Worm (Caenorhabditis elegans) whole organism, L4 larva: ENCODE results near the gene W03C9.1.

ENCODE experiments used
- D1046.2 ChIP-seq: fragments of 200-800 bp; sonication (Bioruptor generic); IDR thresholded peaks from 2 replicates; pipeline ENCODE4 v1.3.6; 2022; ENCODE audit warnings: missing genetic modification characterization, missing compliant biosample characterization
- F26F4.8 ChIP-seq: fragments of 200-800 bp; sonication (Bioruptor generic); conservative IDR thresholded peaks from 2 replicates; pipeline ENCODE4 v1.3.6; 2022; ENCODE audit warnings: missing genetic modification characterization, missing compliant biosample characterization
- F44E2.7 ChIP-seq: fragments of 200-800 bp; sonication (Bioruptor generic); IDR thresholded peaks from 2 replicates; pipeline ENCODE4 v2.1.2; 2022; ENCODE audit warnings: missing genetic modification characterization, missing compliant biosample characterization
- F49E8.2 ChIP-seq: sonication (generic microtip); optimal IDR thresholded peaks from 2 replicates; lab custom pipeline; 2016; ENCODE audit warnings: missing compliant biosample characterization, mild to moderate bottlenecking, missing genetic modification characterization, borderline replicate concordance
- T20F7.1 ChIP-seq: fragments of 200-800 bp; sonication (Bioruptor generic); optimal IDR thresholded peaks from 2 replicates; lab custom pipeline; 2018; ENCODE audit warnings: mild to moderate bottlenecking, missing genetic modification characterization, missing compliant biosample characterization
- T26A8.4 ChIP-seq: fragments of 200-800 bp; sonication (Bioruptor generic); IDR thresholded peaks from 2 replicates; pipeline ENCODE4 v1.3.6; 2022; ENCODE audit warnings: missing genetic modification characterization, missing compliant biosample characterization
- Y48G9A.11 ChIP-seq: fragments of 200-800 bp; sonication (Bioruptor generic); IDR thresholded peaks from 2 replicates; pipeline ENCODE4 v1.3.6; 2022; ENCODE audit warnings: missing genetic modification reagents, missing genetic modification characterization, missing compliant biosample characterization
- Y5F2A.4 ChIP-seq: fragments of 200-800 bp; sonication (Bioruptor generic); optimal IDR thresholded peaks from 2 replicates; lab custom pipeline; 2018; ENCODE audit warnings: mild to moderate bottlenecking, missing genetic modification characterization, missing compliant biosample characterization
- ZK546.5 ChIP-seq, 2 experiments: sonication (generic microtip); optimal IDR thresholded peaks; 2 replicates each; lab custom pipeline; 2017; ENCODE audit warnings: missing biosample characterization in 2 of 2, missing genetic modification characterization in 2 of 2
- aha-1 ChIP-seq: fragments of 150-350 bp; peaks from one replicate; lab custom pipeline; 2014; ENCODE audit warnings: missing biosample characterization, missing genetic modification characterization
- ama-1 ChIP-seq: fragments of 150-350 bp; optimal IDR thresholded peaks from 2 replicates; lab custom pipeline; 2014; ENCODE audit warnings: inconsistent platforms, mixed read lengths
- ceh-28 ChIP-seq: fragments of 150-350 bp; optimal IDR thresholded peaks from 2 replicates; lab custom pipeline; 2014; ENCODE audit warnings: missing biosample characterization, missing genetic modification reagents, missing genetic modification characterization
- ctbp-1 ChIP-seq: fragments of 200-800 bp; sonication (Bioruptor generic); IDR thresholded peaks from 2 replicates; pipeline ENCODE4 v1.3.6; 2022; ENCODE audit warnings: missing genetic modification reagents, missing genetic modification characterization, missing compliant biosample characterization
- daf-16 ChIP-seq, 3 experiments: sonication (generic microtip); optimal IDR thresholded peaks; 2 replicates each; lab custom pipeline; 2016 to 2017; ENCODE audit warnings: missing genetic modification characterization in 3 of 3, missing genetic modification reagents in 3 of 3, mild to moderate bottlenecking in 2 of 3, missing compliant biosample characterization in 2 of 3, missing biosample characterization in 1 of 3, moderate library complexity in 1 of 3
- dve-1 ChIP-seq: sonication (generic microtip); optimal IDR thresholded peaks from 2 replicates; lab custom pipeline; 2017; ENCODE audit warnings: antibody characterized with exemption, mild to moderate bottlenecking, missing genetic modification characterization, missing compliant biosample characterization; ENCODE audit not compliant: insufficient read depth
- egl-43 ChIP-seq: fragments of 200-800 bp; sonication (Bioruptor generic); IDR thresholded peaks from 2 replicates; pipeline ENCODE4 v1.3.6; 2022; ENCODE audit warnings: missing genetic modification reagents, missing genetic modification characterization, missing compliant biosample characterization
- fos-1 ChIP-seq: fragments of 150-350 bp; optimal IDR thresholded peaks from 2 replicates; lab custom pipeline; 2014; ENCODE audit warnings: missing biosample characterization, missing genetic modification characterization
- lin-38 ChIP-seq: fragments of 200-800 bp; sonication (Bioruptor generic); IDR thresholded peaks from 2 replicates; pipeline ENCODE4 v1.3.6; 2022; ENCODE audit warnings: missing genetic modification reagents, missing genetic modification characterization, missing compliant biosample characterization
- lin-39 ChIP-seq: fragments of 150-350 bp; optimal IDR thresholded peaks from 2 replicates; lab custom pipeline; 2014; ENCODE audit warnings: missing biosample characterization, missing genetic modification reagents, missing genetic modification characterization
- madf-5 ChIP-seq, 2 experiments: fragments of 200-800 bp; sonication (Bioruptor generic); IDR thresholded peaks; 2 replicates each; pipeline ENCODE4 v1.3.6; 2022; ENCODE audit warnings: missing compliant biosample characterization in 2 of 2, missing genetic modification characterization in 2 of 2
- mdl-1 ChIP-seq, 2 experiments: fragments of 150-350 bp in 1 of 2; sonication (generic microtip) in 1 of 2; optimal IDR thresholded peaks; 2 replicates each; lab custom pipeline; 2014 to 2017; ENCODE audit warnings: missing biosample characterization in 2 of 2, missing genetic modification characterization in 2 of 2
- mdt-29 ChIP-seq: fragments of 200-800 bp; sonication (Bioruptor generic); IDR thresholded peaks from 2 replicates; pipeline ENCODE4 v1.3.6; 2022; ENCODE audit warnings: missing genetic modification reagents, missing genetic modification characterization, missing compliant biosample characterization
- mes-2 ChIP-seq: sonication (generic microtip); optimal IDR thresholded peaks from 2 replicates; lab custom pipeline; 2016; ENCODE audit warnings: missing genotype, mild to moderate bottlenecking, missing genetic modification characterization, missing compliant biosample characterization; ENCODE audit not compliant: poor library complexity, severe bottlenecking
- mxl-2 ChIP-seq: fragments of 200-800 bp; sonication (Bioruptor generic); conservative IDR thresholded peaks from 2 replicates; pipeline ENCODE4 v1.3.6; 2022; ENCODE audit warnings: missing genetic modification reagents, missing genetic modification characterization, missing compliant biosample characterization
- mxl-3 ChIP-seq: fragments of 200-800 bp; sonication (Bioruptor generic); optimal IDR thresholded peaks from 2 replicates; lab custom pipeline; 2018; ENCODE audit warnings: mild to moderate bottlenecking, missing genetic modification characterization, missing compliant biosample characterization
- nhr-10 ChIP-seq: fragments of 150-350 bp; optimal IDR thresholded peaks from 2 replicates; lab custom pipeline; 2014; ENCODE audit warnings: missing biosample characterization, missing genetic modification characterization
- nhr-102 ChIP-seq: sonication (generic microtip); optimal IDR thresholded peaks from 2 replicates; lab custom pipeline; 2016; ENCODE audit warnings: mild to moderate bottlenecking, missing genetic modification characterization, moderate library complexity, missing compliant biosample characterization
- nhr-111 ChIP-seq: fragments of 200-800 bp; sonication (Bioruptor generic); optimal IDR thresholded peaks from 2 replicates; lab custom pipeline; 2018; ENCODE audit warnings: mild to moderate bottlenecking, missing genetic modification characterization, missing compliant biosample characterization
- nhr-237 ChIP-seq: sonication (generic microtip); optimal IDR thresholded peaks from 2 replicates; lab custom pipeline; 2017; ENCODE audit warnings: missing biosample characterization, missing genetic modification characterization
- nhr-28 ChIP-seq: fragments of 150-350 bp; optimal IDR thresholded peaks from 2 replicates; lab custom pipeline; 2014; ENCODE audit warnings: missing biosample characterization, missing genetic modification characterization
- pha-4 ChIP-seq, 2 experiments: fragments of 150-350 bp in 1 of 2; fragments of 200-800 bp in 1 of 2; sonication (Bioruptor generic) in 1 of 2; IDR thresholded peaks in 1 of 2; optimal IDR thresholded peaks in 1 of 2; 2 replicates each; pipeline versions ENCODE4 v1.3.6 to Lab custom; 2014 to 2022; ENCODE audit warnings: missing genetic modification characterization in 2 of 2, missing genetic modification reagents in 2 of 2, missing biosample characterization in 1 of 2, missing compliant biosample characterization in 1 of 2
- pqm-1 ChIP-seq: sonication (generic microtip); optimal IDR thresholded peaks from 2 replicates; lab custom pipeline; 2017; ENCODE audit warnings: missing biosample characterization, missing genetic modification characterization
- saeg-2 ChIP-seq: fragments of 200-800 bp; sonication (Bioruptor generic); IDR thresholded peaks from 2 replicates; pipeline ENCODE4 v1.3.6; 2022; ENCODE audit warnings: missing genetic modification reagents, missing genetic modification characterization, missing compliant biosample characterization
- sdz-12 ChIP-seq: fragments of 200-800 bp; sonication (Bioruptor generic); optimal IDR thresholded peaks from 2 replicates; lab custom pipeline; 2018; ENCODE audit warnings: mild to moderate bottlenecking, missing genetic modification characterization, missing compliant biosample characterization
- set-16 ChIP-seq: fragments of 200-800 bp; sonication (Bioruptor generic); IDR thresholded peaks from 2 replicates; pipeline ENCODE4 v1.3.6; 2022; ENCODE audit warnings: missing genetic modification reagents, missing genetic modification characterization, missing compliant biosample characterization
- skn-1 ChIP-seq: fragments of 150-350 bp; optimal IDR thresholded peaks from 2 replicates; lab custom pipeline; 2014; ENCODE audit warnings: missing biosample characterization, missing genetic modification characterization
- snpc-4 ChIP-seq: fragments of 150-350 bp; optimal IDR thresholded peaks from 2 replicates; lab custom pipeline; 2014; ENCODE audit warnings: missing biosample characterization, missing genetic modification characterization
- unc-130 ChIP-seq: sonication (generic microtip); optimal IDR thresholded peaks from 2 replicates; lab custom pipeline; 2016; ENCODE audit warnings: missing genetic modification reagents, missing genetic modification characterization, missing compliant biosample characterization
- unc-39 ChIP-seq: sonication (generic microtip); optimal IDR thresholded peaks from 2 replicates; lab custom pipeline; 2017; ENCODE audit warnings: missing biosample characterization, missing genetic modification characterization
- unc-62 ChIP-seq, 3 experiments: fragments of 150-350 bp in 1 of 3; sonication (generic microtip); optimal IDR thresholded peaks in 2 of 3; peaks in 1 of 3; 1 replicate in 1 of 3; 2 replicates in 2 of 3; lab custom pipeline; 2014 to 2017; ENCODE audit warnings: missing biosample characterization in 3 of 3, missing genetic modification characterization in 3 of 3, missing genetic modification reagents in 3 of 3, missing genotype in 1 of 3
- vab-7 ChIP-seq: fragments of 200-800 bp; sonication (Bioruptor generic); IDR thresholded peaks from 2 replicates; pipeline ENCODE4 v1.3.6; 2022; ENCODE audit warnings: missing genetic modification reagents, missing genetic modification characterization, missing compliant biosample characterization
- zip-11 ChIP-seq: fragments of 200-800 bp; sonication (Bioruptor generic); IDR thresholded peaks from 2 replicates; pipeline ENCODE4 v1.3.6; 2022; ENCODE audit warnings: missing genetic modification characterization, missing compliant biosample characterization
- zip-2 ChIP-seq: fragments of 150-350 bp; optimal IDR thresholded peaks from 2 replicates; lab custom pipeline; 2014; ENCODE audit warnings: missing biosample characterization, missing genetic modification characterization
- ztf-11 ChIP-seq: fragments of 150-350 bp; optimal IDR thresholded peaks from 2 replicates; lab custom pipeline; 2014; ENCODE audit warnings: missing biosample characterization, missing genetic modification characterization

The W03C9.1 gene

DNA sequence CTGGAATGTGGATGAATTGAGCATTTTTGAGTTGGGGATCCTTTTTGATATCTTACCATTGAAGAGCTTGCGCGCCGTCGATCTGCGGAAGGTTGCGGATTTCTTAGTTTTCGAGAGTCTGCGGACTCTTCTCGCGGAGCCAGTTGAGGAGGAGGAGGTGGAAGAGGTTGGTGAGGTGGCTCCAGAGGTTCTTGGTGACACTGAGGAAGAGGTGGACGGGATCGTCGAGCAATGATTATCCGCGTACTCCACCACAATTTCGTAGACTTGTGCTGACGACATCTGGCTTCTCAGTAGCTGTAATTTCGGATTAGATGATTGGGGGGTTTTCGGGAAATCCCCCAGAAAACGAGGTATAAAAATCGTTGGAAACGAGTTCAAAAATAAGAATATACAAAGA lies 15.4 kb upstream of the W03C9.1 start, which contains the start of gene Y17G7B.21 (continued):
- peak; percentile 43; the same call in 1 of the 2 replicates for TF ChIP-seq ctbp-1 (GFP tag; lab: Robert Waterston, UW)
- peak in 1 of 2 experiments; percentile 4 for TF ChIP-seq daf-16 (GFP tag; optimal IDR thresholded peaks at IDR 0.05; lab: Kevin White, UChicago)
- no peak for TF ChIP-seq daf-16 (tag; optimal IDR thresholded peaks at IDR 0.05; lab: Kevin White, UChicago)
- TF ChIP-seq dve-1 (tag; lab: Kevin White, UChicago), result no peak
- no peak for TF ChIP-seq ceh-28 (tag; lab: Kevin White, UChicago)
- no peak for TF ChIP-seq nhr-10 (tag; lab: Kevin White, UChicago)
- TF ChIP-seq egl-43 (GFP tag; lab: Robert Waterston, UW), result no peak
- no peak for TF ChIP-seq T20F7.1 (GFP tag; lab: Kevin White, UChicago)
- no peak for TF ChIP-seq lin-39
- TF ChIP-seq nhr-102 (tag; lab: Kevin White, UChicago), result peak; percentile 37
- TF ChIP-seq nhr-28 (tag; lab: Kevin White, UChicago), result no peak
- peak; percentile 85 for TF ChIP-seq set-16 (GFP tag; lab: Robert Waterston, UW)
- TF ChIP-seq ama-1, result peak; percentile 29
- TF ChIP-seq zip-11 (GFP tag; lab: Robert Waterston, UW), result no peak
- TF ChIP-seq madf-5 (GFP tag; IDR thresholded peaks at IDR 0.05; lab: Robert Waterston, UW), result 0 out of 4 replicates have a peak, but pooled peaks of 1 of the 2 experiments have one; percentile 33
- TF ChIP-seq mdt-29 (GFP tag; lab: Robert Waterston, UW), result peak; percentile 33; the same call in 1 of the 2 replicates
- TF ChIP-seq mxl-3, result no peak
- no peak for TF ChIP-seq nhr-111 (GFP tag; lab: Kevin White, UChicago)
- peak; percentile 78 for TF ChIP-seq lin-38
- 0 out of 2 replicates have a peak, but pooled peaks have one; percentile 23 for TF ChIP-seq mxl-2 (GFP tag; lab: Robert Waterston, UW)
- no peak for TF ChIP-seq fos-1 (tag; lab: Kevin White, UChicago)
- TF ChIP-seq pha-4 (GFP tag; IDR thresholded peaks at IDR 0.05; lab: Robert Waterston, UW), result peak; percentile 41; the same call in 1 of the 2 replicates
- TF ChIP-seq pha-4 (tag; optimal IDR thresholded peaks at IDR 0.05; lab: Kevin White, UChicago), result no peak
- TF ChIP-seq snpc-4 (tag; lab: Kevin White, UChicago), result no peak
- TF ChIP-seq zip-2 (tag; lab: Kevin White, UChicago), result no peak
- peak; percentile 51 for TF ChIP-seq sdz-12 (GFP tag; lab: Kevin White, UChicago)
- TF ChIP-seq vab-7 (GFP tag; lab: Robert Waterston, UW), result 0 out of 2 replicates have a peak, but pooled peaks have one; percentile 12
- TF ChIP-seq F49E8.2 (tag; lab: Kevin White, UChicago), result no peak
- TF ChIP-seq pqm-1 (tag; lab: Kevin White, UChicago), result no peak
- peak; percentile 56 for TF ChIP-seq Y5F2A.4 (GFP tag; lab: Kevin White, UChicago)
- no peak for TF ChIP-seq unc-39 (tag; lab: Kevin White, UChicago)
- no peak for TF ChIP-seq F44E2.7 (GFP tag; lab: Robert Waterston, UW)
- no peak for TF ChIP-seq saeg-2 (GFP tag; lab: Robert Waterston, UW)
- TF ChIP-seq T26A8.4 (GFP tag; lab: Robert Waterston, UW), result 0 out of 2 replicates have a peak, but pooled peaks have one; percentile 42
- 0 out of 2 replicates have a peak, but pooled peaks have one; percentile 3 for TF ChIP-seq F26F4.8 (GFP tag; lab: Robert Waterston, UW)
- no peak for TF ChIP-seq nhr-237 (tag; lab: Kevin White, UChicago)
- TF ChIP-seq unc-130 (GFP tag; lab: Kevin White, UChicago), result no peak
- no peak for TF ChIP-seq ZK546.5 (tag; optimal IDR thresholded peaks at IDR 0.05; lab: Kevin White, UChicago)
- TF ChIP-seq ztf-11 (tag; lab: Kevin White, UChicago), result no peak
- peak; percentile 19 for TF ChIP-seq aha-1 (tag; lab: Kevin White, UChicago)

DNA sequence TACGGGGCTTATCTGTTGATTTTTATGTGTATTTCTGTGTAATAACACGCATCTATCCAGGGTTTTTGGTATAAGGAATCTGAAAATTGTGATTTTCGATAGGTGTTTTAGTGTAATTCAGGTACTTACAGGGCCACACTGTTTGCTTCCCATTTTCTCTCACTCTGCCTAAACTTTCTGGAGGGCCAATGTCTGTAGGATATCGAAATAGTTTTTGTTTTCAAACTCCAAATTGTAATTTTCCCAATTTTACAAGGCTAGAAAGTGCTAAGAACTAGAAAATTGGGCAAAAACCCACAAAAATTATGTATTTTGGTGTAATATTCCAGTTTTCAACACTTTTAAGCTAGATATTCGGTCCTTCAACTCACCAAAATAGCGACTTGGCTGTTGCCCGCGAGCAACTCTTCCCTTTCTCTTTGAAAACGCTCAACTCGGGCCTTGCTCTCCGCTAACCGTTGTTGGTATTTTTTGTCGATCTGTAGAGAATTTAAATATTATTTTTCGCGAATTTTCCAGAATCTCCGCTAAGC lies 14.9 kb upstream of the W03C9.1 start:
- TF ChIP-seq snpc-4 (tag; lab: Kevin White, UChicago), result no peak
- no peak for TF ChIP-seq skn-1
- peak; percentile 93 for TF ChIP-seq aha-1 (tag; lab: Kevin White, UChicago)
- TF ChIP-seq mdl-1 (tag; optimal IDR thresholded peaks at IDR 0.05; lab: Kevin White, UChicago), result no peak
- no peak for TF ChIP-seq Y48G9A.11 (GFP tag; lab: Robert Waterston, UW)
- TF ChIP-seq pha-4 (GFP tag; IDR thresholded peaks at IDR 0.05; lab: Robert Waterston, UW), result no peak
- no peak for TF ChIP-seq pha-4 (tag; optimal IDR thresholded peaks at IDR 0.05; lab: Kevin White, UChicago)
- no peak for TF ChIP-seq nhr-10 (tag; lab: Kevin White, UChicago)
- peak; percentile 23 for TF ChIP-seq mes-2
- TF ChIP-seq D1046.2 (GFP tag; lab: Robert Waterston, UW), result 0 out of 2 replicates have a peak, but pooled peaks have one; percentile 7
- TF ChIP-seq unc-62 (GFP tag; optimal IDR thresholded peaks at IDR 0.05 in 1 of 2; lab: Kevin White, UChicago), result peak in 1 of 2 experiments; percentile 91
- no peak for TF ChIP-seq unc-62 (tag; optimal IDR thresholded peaks at IDR 0.05; lab: Kevin White, UChicago)
- TF ChIP-seq, all 104 proteins: peak for 4
